Fruit fly (Drosophila melanogaster) whole organism, embryonic: ENCODE results near the gene mwh.
A peak's percentile ranks its signal among the peaks of the same experiment; 100 is the strongest.

Experiments used
- CG10366 ChIP-seq: fragments of 200-800 bp; sonication (Bioruptor generic); IDR thresholded peaks from 2 replicates; pipeline ENCODE4 v1.3.6; 2022; ENCODE audit warnings: missing biosample characterization, missing genetic modification characterization
- CG10654 ChIP-seq: fragments of 200-800 bp; sonication (Bioruptor generic); optimal IDR thresholded peaks from 2 replicates; lab custom pipeline; 2016; ENCODE audit warnings: missing biosample characterization, missing genetic modification characterization
- CG11456 ChIP-seq: fragments of 200-800 bp; sonication (Bioruptor generic); IDR thresholded peaks from 3 replicates; pipeline ENCODE4 v1.3.6; 2022; ENCODE audit warnings: missing biosample characterization, missing genetic modification characterization
- CG12769 ChIP-seq: fragments of 200-800 bp; sonication (Bioruptor generic); optimal IDR thresholded peaks from 2 replicates; lab custom pipeline; 2019; ENCODE audit warnings: missing biosample characterization, mild to moderate bottlenecking, missing genetic modification characterization, moderate library complexity
- CG13296 ChIP-seq: fragments of 200-800 bp; sonication (Bioruptor generic); optimal IDR thresholded peaks from 3 replicates; lab custom pipeline; 2018; ENCODE audit warnings: missing biosample characterization, mild to moderate bottlenecking, missing genetic modification characterization
- CG13624 ChIP-seq: fragments of 200-800 bp; sonication (Bioruptor generic); optimal IDR thresholded peaks from 2 replicates; lab custom pipeline; 2016; ENCODE audit warnings: missing biosample characterization, missing genetic modification characterization
- CG14710 ChIP-seq: fragments of 200-800 bp; sonication (Bioruptor generic); optimal IDR thresholded peaks from 3 replicates; lab custom pipeline; 2019; ENCODE audit warnings: missing biosample characterization, mild to moderate bottlenecking, missing genetic modification characterization, moderate library complexity
- CG14860 ChIP-seq: fragments of 200-800 bp; sonication (Bioruptor generic); IDR thresholded peaks from 3 replicates; pipeline ENCODE4 v1.3.6; 2022; ENCODE audit warnings: missing biosample characterization, missing genetic modification characterization; ENCODE audit not compliant: partially characterized antibody
- CG15514 ChIP-seq: fragments of 200-800 bp; sonication (Bioruptor generic); optimal IDR thresholded peaks from 3 replicates; lab custom pipeline; 2017; ENCODE audit warnings: missing biosample characterization, missing genetic modification characterization, mild to moderate bottlenecking, moderate library complexity, missing genetic modification reagents
- CG17328 ChIP-seq: fragments of 200-800 bp; sonication (Bioruptor generic); IDR thresholded peaks from 2 replicates; pipeline ENCODE4 v1.3.6; 2022; ENCODE audit warnings: missing biosample characterization, missing genetic modification characterization
- CG2678 ChIP-seq: fragments of 200-800 bp; sonication (Bioruptor generic); optimal IDR thresholded peaks from 3 replicates; lab custom pipeline; 2019; ENCODE audit warnings: missing biosample characterization, mild to moderate bottlenecking, missing genetic modification characterization, moderate library complexity
- CG31224 ChIP-seq: fragments of 200-800 bp; sonication (Bioruptor generic); IDR thresholded peaks from 2 replicates; pipeline ENCODE4 v1.3.6; 2022; ENCODE audit warnings: missing biosample characterization, missing genetic modification characterization
- CG3163 ChIP-seq: fragments of 200-800 bp; sonication (Bioruptor generic); optimal IDR thresholded peaks from 3 replicates; lab custom pipeline; 2016; ENCODE audit warnings: missing biosample characterization, missing genetic modification characterization
- CG32532 ChIP-seq: fragments of 200-800 bp; sonication (Bioruptor generic); IDR thresholded peaks from 2 replicates; pipeline ENCODE4 v1.3.6; 2022; ENCODE audit warnings: missing biosample characterization, missing genetic modification characterization
- CG3281 ChIP-seq: fragments of 200-800 bp; sonication (Bioruptor generic); optimal IDR thresholded peaks from 3 replicates; lab custom pipeline; 2017; ENCODE audit warnings: missing biosample characterization, mild to moderate bottlenecking, missing genetic modification characterization
- CG34224 ChIP-seq: fragments of 200-800 bp; sonication (Bioruptor generic); IDR thresholded peaks from 3 replicates; pipeline ENCODE4 v1.3.6; 2022; ENCODE audit warnings: missing biosample characterization, missing genetic modification characterization; ENCODE audit not compliant: partially characterized antibody
- CG3838 ChIP-seq: fragments of 200-800 bp; sonication (Bioruptor generic); optimal IDR thresholded peaks from 3 replicates; lab custom pipeline; 2016; ENCODE audit warnings: missing biosample characterization, missing genetic modification characterization
- CG4707 ChIP-seq: fragments of 200-800 bp; sonication (Bioruptor generic); optimal IDR thresholded peaks from 2 replicates; lab custom pipeline; 2018; ENCODE audit warnings: missing biosample characterization, mild to moderate bottlenecking, missing genetic modification characterization, moderate library complexity
- CG4730 ChIP-seq: fragments of 200-800 bp; sonication (Bioruptor generic); IDR thresholded peaks from 2 replicates; pipeline ENCODE4 v1.3.6; 2022; ENCODE audit warnings: missing biosample characterization, missing genetic modification characterization
- CG8290 ChIP-seq, 3 experiments: fragments of 200-800 bp; sonication (Bioruptor generic); optimal IDR thresholded peaks; 2 replicates each; lab custom pipeline; 2016 to 2019; ENCODE audit warnings: missing biosample characterization in 3 of 3, missing genetic modification characterization in 3 of 3, mild to moderate bottlenecking in 2 of 3, moderate library complexity in 1 of 3
- Deaf1 ChIP-seq: fragments of 200-800 bp; optimal IDR thresholded peaks from 3 replicates; lab custom pipeline; 2019; ENCODE audit warnings: missing biosample characterization, mild to moderate bottlenecking, missing genetic modification characterization, moderate library complexity
- ERR ChIP-seq: fragments of 200-800 bp; sonication (Bioruptor generic); optimal IDR thresholded peaks from 2 replicates; lab custom pipeline; 2016; ENCODE audit warnings: missing biosample characterization, missing genetic modification characterization
- HLH54F ChIP-seq: fragments of 200-800 bp; sonication (Bioruptor generic); optimal IDR thresholded peaks from 3 replicates; lab custom pipeline; 2016; ENCODE audit warnings: missing biosample characterization, missing genetic modification characterization
- HmgD ChIP-seq: fragments of 200-800 bp; sonication (Bioruptor generic); optimal IDR thresholded peaks from 3 replicates; lab custom pipeline; 2016; ENCODE audit warnings: missing biosample characterization, missing genetic modification characterization
- Hmr ChIP-seq: fragments of 200-800 bp; sonication (Bioruptor generic); optimal IDR thresholded peaks from 3 replicates; lab custom pipeline; 2017; ENCODE audit warnings: mild to moderate bottlenecking, missing biosample characterization, missing genetic modification reagents, missing genetic modification characterization
- Med ChIP-seq: fragments of 200-800 bp; sonication (Bioruptor generic); peaks from one replicate; lab custom pipeline; 2016; ENCODE audit warnings: missing biosample characterization, missing genetic modification characterization, mild to moderate bottlenecking, inconsistent platforms, moderate library complexity
- Rfx ChIP-seq: fragments of 200-800 bp; sonication (Bioruptor generic); IDR thresholded peaks from 2 replicates; pipeline ENCODE4 v1.3.6; 2022; ENCODE audit warnings: missing biosample characterization, missing genetic modification characterization
- Ssrp ChIP-seq: fragments of 200-800 bp; sonication (Bioruptor generic); optimal IDR thresholded peaks from 2 replicates; lab custom pipeline; 2018; ENCODE audit warnings: missing biosample characterization, mild to moderate bottlenecking, missing genetic modification characterization, moderate library complexity
- Stat92E ChIP-seq, 3 experiments: fragments of >200 bp in 2 of 3; fragments of 200-800 bp in 1 of 3; sonication (Bioruptor generic) in 1 of 3; optimal IDR thresholded peaks; 2 replicates each; lab custom pipeline; 2017 to 2019; ENCODE audit warnings: missing biosample characterization in 3 of 3, missing genetic modification characterization in 3 of 3, mild to moderate bottlenecking in 1 of 3, moderate library complexity in 1 of 3
- Taf1 ChIP-seq: fragments of 200-800 bp; sonication (Bioruptor generic); IDR thresholded peaks from 2 replicates; pipeline ENCODE4 v1.3.6; 2022; ENCODE audit warnings: missing biosample characterization, missing genetic modification characterization
- Trl ChIP-seq, 3 experiments: fragments of >200 bp in 2 of 3; fragments of 200-800 bp in 1 of 3; sonication (Bioruptor generic) in 1 of 3; optimal IDR thresholded peaks; 2 replicates in 1 of 3; 3 replicates in 2 of 3; lab custom pipeline; 2016 to 2017; ENCODE audit warnings: missing biosample characterization in 1 of 3, missing genetic modification characterization in 1 of 3
- Vsx1 ChIP-seq: fragments of 200-800 bp; sonication (Bioruptor generic); optimal IDR thresholded peaks from 2 replicates; lab custom pipeline; 2017; ENCODE audit warnings: missing biosample characterization, mild to moderate bottlenecking, missing genetic modification characterization, missing genetic modification reagents
- ash1 ChIP-seq: fragments of 200-800 bp; sonication (Bioruptor generic); optimal IDR thresholded peaks from 2 replicates; lab custom pipeline; 2018; ENCODE audit warnings: missing biosample characterization, mild to moderate bottlenecking, missing genetic modification characterization
- chinmo ChIP-seq: fragments of 200-800 bp; sonication (Bioruptor generic); IDR thresholded peaks from 4 replicates; pipeline ENCODE4 v1.3.6; 2022; ENCODE audit warnings: missing biosample characterization, missing genetic modification characterization; ENCODE audit not compliant: partially characterized antibody
- disco-r ChIP-seq: fragments of 200-800 bp; sonication (Bioruptor generic); optimal IDR thresholded peaks from 2 replicates; lab custom pipeline; 2016; ENCODE audit warnings: missing biosample characterization, missing genetic modification characterization
- ewg ChIP-seq: fragments of 200-800 bp; sonication (Bioruptor generic); optimal IDR thresholded peaks from 3 replicates; lab custom pipeline; 2017; ENCODE audit warnings: mild to moderate bottlenecking, missing biosample characterization, missing genetic modification reagents, missing genetic modification characterization
- ftz-f1 ChIP-seq: fragments of 200-800 bp; sonication (Bioruptor generic); optimal IDR thresholded peaks from 2 replicates; lab custom pipeline; 2016; ENCODE audit warnings: missing biosample characterization, missing genetic modification characterization
- grau ChIP-seq: fragments of 200-800 bp; optimal IDR thresholded peaks from 3 replicates; lab custom pipeline; 2019; ENCODE audit warnings: missing biosample characterization, mild to moderate bottlenecking, missing genetic modification characterization, moderate library complexity
- nerfin-1 ChIP-seq: fragments of 200-800 bp; sonication (Bioruptor generic); optimal IDR thresholded peaks from 3 replicates; lab custom pipeline; 2019; ENCODE audit warnings: missing biosample characterization, mild to moderate bottlenecking, missing genetic modification characterization, moderate library complexity
- prd ChIP-seq, 3 experiments: fragments of >200 bp in 2 of 3; fragments of 200-800 bp in 1 of 3; sonication (Bioruptor generic) in 1 of 3; optimal IDR thresholded peaks in 2 of 3; IDR thresholded peaks in 1 of 3; 2 replicates in 2 of 3; 3 replicates in 1 of 3; pipeline versions ENCODE4 v1.3.6 to Lab custom; 2017 to 2022; ENCODE audit warnings: missing biosample characterization in 1 of 3, missing genetic modification characterization in 1 of 3
- row ChIP-seq: fragments of 200-800 bp; sonication (Bioruptor generic); IDR thresholded peaks from 3 replicates; pipeline ENCODE4 v1.3.6; 2022; ENCODE audit warnings: missing biosample characterization, missing genetic modification characterization
- sd ChIP-seq: fragments of 200-800 bp; sonication (Bioruptor generic); optimal IDR thresholded peaks from 3 replicates; lab custom pipeline; 2018; ENCODE audit warnings: missing biosample characterization, mild to moderate bottlenecking, missing genetic modification characterization, moderate library complexity
- sqz ChIP-seq: fragments of 200-800 bp; sonication (Bioruptor generic); optimal IDR thresholded peaks from 3 replicates; lab custom pipeline; 2018; ENCODE audit warnings: missing biosample characterization, mild to moderate bottlenecking, missing genetic modification characterization
- stwl ChIP-seq: fragments of 200-800 bp; sonication (Bioruptor generic); optimal IDR thresholded peaks from 3 replicates; lab custom pipeline; 2018; ENCODE audit warnings: missing biosample characterization, mild to moderate bottlenecking, missing genetic modification characterization, moderate library complexity
- sug ChIP-seq: fragments of 200-800 bp; optimal IDR thresholded peaks from 2 replicates; lab custom pipeline; 2019; ENCODE audit warnings: missing biosample characterization, mild to moderate bottlenecking, missing genetic modification characterization, moderate library complexity
- tap ChIP-seq: fragments of 200-800 bp; optimal IDR thresholded peaks from 3 replicates; lab custom pipeline; 2019; ENCODE audit warnings: missing biosample characterization, mild to moderate bottlenecking, missing genetic modification characterization, moderate library complexity

mwh gene

DNA sequence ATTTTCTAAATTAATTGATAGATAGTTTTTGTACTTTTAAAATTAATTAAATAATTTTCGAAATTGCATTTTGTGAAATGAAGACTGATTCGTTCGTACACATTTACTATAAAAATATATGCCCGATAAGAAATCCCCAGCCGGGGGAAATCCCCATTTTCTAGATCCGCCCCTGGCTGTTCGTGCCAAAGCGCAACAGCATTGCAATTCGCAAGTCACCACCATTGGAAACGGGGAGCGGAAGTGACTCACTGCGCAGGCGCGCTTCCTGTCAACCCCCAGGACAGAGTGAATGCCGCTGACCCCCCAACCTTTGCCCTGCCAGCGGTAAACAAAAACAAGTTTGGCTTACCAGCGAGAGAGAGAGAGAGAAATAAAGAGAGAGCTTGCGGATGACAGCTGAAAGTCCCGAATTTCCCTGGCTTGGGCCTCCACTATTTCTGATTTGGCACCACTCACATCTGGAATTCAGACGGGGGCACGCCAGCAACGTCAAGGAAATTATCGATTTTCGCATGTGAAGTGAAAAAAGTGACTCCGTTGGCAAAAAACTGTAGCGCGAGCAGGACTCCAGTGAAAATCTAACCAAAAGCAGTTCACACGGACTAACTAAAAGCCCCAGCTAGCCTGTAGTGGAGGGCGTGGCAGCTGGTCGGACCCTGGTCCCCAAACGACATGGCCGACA is 4.6 kb upstream of the mwh start, which contains the start of gene Aplip1 (continued):
- no peak for TF ChIP-seq prd (optimal IDR thresholded peaks at IDR 0.05; lab: Kevin White, UChicago)
- 0 out of 3 replicates have a peak, but pooled peaks have one; percentile 32 for TF ChIP-seq prd (GFP tag; IDR thresholded peaks at IDR 0.05; lab: Robert Waterston, UW)
- TF ChIP-seq ewg (GFP tag; lab: Kevin White, UChicago): peak; percentile 96
- TF ChIP-seq CG32532 (GFP tag; lab: Robert Waterston, UW): peak; percentile 55
- TF ChIP-seq Deaf1 (tag; lab: Kevin White, UChicago): no peak
- no peak for TF ChIP-seq CG10654 (GFP tag; lab: Kevin White, UChicago)
- TF ChIP-seq nerfin-1: peak; percentile 46
- TF ChIP-seq disco-r (GFP tag; lab: Kevin White, UChicago): no peak
- TF ChIP-seq CG31224 (GFP tag; lab: Robert Waterston, UW): no peak
- TF ChIP-seq CG3838: no peak
- TF ChIP-seq CG13624: peak; percentile 3
- no peak for TF ChIP-seq stwl (tag; lab: Kevin White, UChicago)
- no peak for TF ChIP-seq Ssrp (tag; lab: Kevin White, UChicago)
- no peak for TF ChIP-seq CG14710
- TF ChIP-seq CG15514 (GFP tag; lab: Kevin White, UChicago): no peak
- no peak for TF ChIP-seq CG17328 (GFP tag; lab: Robert Waterston, UW)
- peak; percentile 3 for TF ChIP-seq Hmr (GFP tag; lab: Kevin White, UChicago)
- TF ChIP-seq Vsx1 (GFP tag; lab: Kevin White, UChicago): no peak
- no peak for TF ChIP-seq Taf1 (GFP tag; lab: Robert Waterston, UW)
- no peak for TF ChIP-seq CG34224 (GFP tag; lab: Robert Waterston, UW)
- TF ChIP-seq HmgD (GFP tag; lab: Kevin White, UChicago): no peak
- TF ChIP-seq HLH54F (GFP tag; lab: Kevin White, UChicago): no peak
- TF ChIP-seq sqz: no peak
- TF ChIP-seq CG4707 (GFP tag; lab: Kevin White, UChicago): no peak
- peak; percentile 10 for TF ChIP-seq CG13296 (GFP tag; lab: Kevin White, UChicago)
- no peak for TF ChIP-seq grau
- TF ChIP-seq chinmo (GFP tag; lab: Robert Waterston, UW): no peak
- TF ChIP-seq CG3163: no peak
- TF ChIP-seq tap (tag; lab: Kevin White, UChicago): no peak
- TF ChIP-seq Stat92E (GFP tag; optimal IDR thresholded peaks at IDR 0.05; lab: Kevin White, UChicago): no peak
- TF ChIP-seq CG4730: no peak

DNA sequence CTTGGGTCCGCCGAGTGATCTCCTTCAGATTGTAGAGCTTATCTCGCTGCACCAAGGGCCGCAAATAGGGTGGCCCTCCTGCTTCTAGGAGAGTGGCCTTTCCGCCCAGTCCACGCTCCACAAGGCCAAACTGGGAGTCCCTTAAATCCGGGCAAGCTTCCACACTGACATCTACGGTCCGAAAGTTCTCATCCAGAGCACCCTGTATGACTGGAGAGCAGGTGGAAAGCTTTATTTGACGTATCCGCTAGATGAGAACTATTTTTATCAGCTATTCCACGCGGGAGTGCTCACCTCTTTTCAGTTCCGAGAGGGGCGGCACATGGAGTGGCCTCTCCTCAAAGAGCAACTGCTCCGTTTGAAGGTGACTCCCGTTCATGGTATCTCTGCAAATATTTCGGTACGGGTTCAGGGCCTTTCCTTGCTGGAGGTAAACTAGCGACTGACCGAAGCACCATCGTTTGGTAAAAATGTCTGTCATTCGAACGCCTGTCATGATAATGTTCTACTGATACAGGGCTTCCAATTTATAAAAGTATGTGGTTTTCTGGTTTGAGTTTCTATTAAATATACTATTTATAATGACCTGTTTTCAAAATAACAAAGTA is 2.1 kb downstream of the mwh start, which contains the start of gene meep:
meep (minus strand) TSS at position 449 of the 608 bp plus-strand sequence.
- TF ChIP-seq ERR (GFP tag; lab: Kevin White, UChicago) (peak; percentile 76), Rfx (GFP tag; lab: Robert Waterston, UW) (no peak), sug (peak; percentile 93), row (0 out of 3 replicates have a peak, but pooled peaks have one; percentile 18), CG12769 (tag; lab: Kevin White, UChicago) (peak; percentile 76), Trl (optimal IDR thresholded peaks at IDR 0.05; lab: Kevin White, UChicago) (peak; percentile 11 to 37), Trl (GFP tag; optimal IDR thresholded peaks at IDR 0.05; lab: Kevin White, UChicago) (no peak), CG10366 (GFP tag; lab: Robert Waterston, UW) (peak; percentile 11; the same call in 1 of the 2 replicates), CG13296 (GFP tag; lab: Kevin White, UChicago) (no peak), CG8290 (GFP tag; optimal IDR thresholded peaks at IDR 0.05; lab: Kevin White, UChicago) (no peak), CG8290 (tag; optimal IDR thresholded peaks at IDR 0.05; lab: Kevin White, UChicago) (peak in 1 of 2 experiments; percentile 15), Deaf1 (tag; lab: Kevin White, UChicago) (no peak), Med (GFP tag; lab: Kevin White, UChicago) (peak; percentile 55), CG11456 (GFP tag; lab: Robert Waterston, UW) (0 out of 3 replicates have a peak, but pooled peaks have one; percentile 33), chinmo (GFP tag; lab: Robert Waterston, UW) (0 out of 4 replicates have a peak, but pooled peaks have one; percentile 46), CG2678 (tag; lab: Kevin White, UChicago) (no peak), sd (tag; lab: Kevin White, UChicago) (peak; percentile 63), CG3281 (GFP tag; lab: Kevin White, UChicago) (no peak), CG14860 (GFP tag; lab: Robert Waterston, UW) (no peak), ash1 (GFP tag; lab: Kevin White, UChicago) (no peak), ftz-f1 (GFP tag; lab: Kevin White, UChicago) (peak; percentile 60)
